Fruit fly (Drosophila melanogaster) whole organism, prepupa: ENCODE results near the gene STUB1.

Source experiments
- CG10631 ChIP-seq: fragments of 200-800 bp; sonication (Bioruptor generic); optimal IDR thresholded peaks from 2 replicates; lab custom pipeline; 2016; ENCODE audit warnings: missing biosample characterization, missing genetic modification characterization
- CG10669 ChIP-seq: fragments of 200-800 bp; sonication (Bioruptor generic); optimal IDR thresholded peaks from 3 replicates; lab custom pipeline; 2018; ENCODE audit warnings: missing biosample characterization, mild to moderate bottlenecking, missing genetic modification characterization, moderate library complexity
- CG11294 ChIP-seq: fragments of 200-800 bp; sonication (Bioruptor generic); IDR thresholded peaks from 2 replicates; pipeline ENCODE4 v1.3.6; 2022; ENCODE audit warnings: missing biosample characterization, missing genetic modification characterization
- CG11762 ChIP-seq: fragments of 200-800 bp; sonication (Bioruptor generic); optimal IDR thresholded peaks from 3 replicates; lab custom pipeline; 2016; ENCODE audit warnings: missing biosample characterization, missing genetic modification characterization; ENCODE audit not compliant: insufficient read depth
- CG1621 ChIP-seq: fragments of 200-800 bp; sonication (Bioruptor generic); optimal IDR thresholded peaks from 3 replicates; lab custom pipeline; 2018; ENCODE audit warnings: missing biosample characterization, mild to moderate bottlenecking, missing genetic modification characterization
- CG16779 ChIP-seq: fragments of 200-800 bp; sonication (Bioruptor generic); optimal IDR thresholded peaks from 3 replicates; lab custom pipeline; 2017; ENCODE audit warnings: missing biosample characterization, mild to moderate bottlenecking, missing genetic modification characterization
- CG3032 ChIP-seq: fragments of 200-800 bp; optimal IDR thresholded peaks from 2 replicates; lab custom pipeline; 2019; ENCODE audit warnings: missing biosample characterization, mild to moderate bottlenecking, missing genetic modification characterization, moderate library complexity
- CG31627 ChIP-seq: fragments of 200-800 bp; sonication (Bioruptor generic); optimal IDR thresholded peaks from 3 replicates; lab custom pipeline; 2016; ENCODE audit warnings: missing biosample characterization, missing genetic modification characterization
- CG32006 ChIP-seq: fragments of 200-800 bp; sonication (Bioruptor generic); optimal IDR thresholded peaks from 3 replicates; lab custom pipeline; 2017; ENCODE audit warnings: missing biosample characterization, mild to moderate bottlenecking, missing genetic modification characterization
- CG3919 ChIP-seq: fragments of 200-800 bp; sonication (Bioruptor generic); optimal IDR thresholded peaks from 3 replicates; lab custom pipeline; 2016; ENCODE audit warnings: missing biosample characterization, missing genetic modification characterization
- CG4318 ChIP-seq: fragments of 200-800 bp; sonication (Bioruptor generic); optimal IDR thresholded peaks from 3 replicates; lab custom pipeline; 2017; ENCODE audit warnings: missing biosample characterization, mild to moderate bottlenecking, missing genetic modification characterization
- CG6276 ChIP-seq: fragments of 200-800 bp; sonication (Bioruptor generic); optimal IDR thresholded peaks from 2 replicates; lab custom pipeline; 2017; ENCODE audit warnings: missing biosample characterization, mild to moderate bottlenecking, missing genetic modification characterization
- CG6792 ChIP-seq: fragments of 200-800 bp; sonication (Bioruptor generic); optimal IDR thresholded peaks from 3 replicates; lab custom pipeline; 2016; ENCODE audit warnings: missing biosample characterization, missing genetic modification characterization
- CG6808 ChIP-seq: fragments of 200-800 bp; sonication (Bioruptor generic); optimal IDR thresholded peaks from 3 replicates; lab custom pipeline; 2017; ENCODE audit warnings: missing biosample characterization, missing genetic modification characterization, mild to moderate bottlenecking, moderate library complexity, missing genetic modification reagents
- CG6854 ChIP-seq: fragments of 200-800 bp; sonication (Bioruptor generic); optimal IDR thresholded peaks from 2 replicates; lab custom pipeline; 2017; ENCODE audit warnings: missing biosample characterization, mild to moderate bottlenecking, missing genetic modification characterization
- CG7368 ChIP-seq: fragments of 200-800 bp; sonication (Bioruptor generic); optimal IDR thresholded peaks from 3 replicates; lab custom pipeline; 2016; ENCODE audit warnings: missing biosample characterization, missing genetic modification characterization
- CG8319 ChIP-seq: fragments of 200-800 bp; sonication (Bioruptor generic); optimal IDR thresholded peaks from 3 replicates; lab custom pipeline; 2016; ENCODE audit warnings: missing biosample characterization, missing genetic modification characterization
- CG8632 ChIP-seq: fragments of 200-800 bp; sonication (Bioruptor generic); optimal IDR thresholded peaks from 3 replicates; lab custom pipeline; 2016; ENCODE audit warnings: missing biosample characterization, missing genetic modification characterization
- CG9139 ChIP-seq: fragments of 200-800 bp; sonication (Bioruptor generic); optimal IDR thresholded peaks from 3 replicates; lab custom pipeline; 2017; ENCODE audit warnings: missing biosample characterization, mild to moderate bottlenecking, missing genetic modification characterization
- Eip75B ChIP-seq: fragments of 200-800 bp; sonication (Bioruptor generic); optimal IDR thresholded peaks from 3 replicates; lab custom pipeline; 2016; ENCODE audit warnings: missing biosample characterization, missing genetic modification characterization
- Eip78C ChIP-seq: fragments of 200-800 bp; sonication (Bioruptor generic); peaks from one replicate; lab custom pipeline; 2016; ENCODE audit warnings: missing biosample characterization, missing genetic modification characterization
- Eip93F ChIP-seq: fragments of 200-800 bp; sonication (Bioruptor generic); optimal IDR thresholded peaks from 2 replicates; lab custom pipeline; 2016; ENCODE audit warnings: missing biosample characterization, mild to moderate bottlenecking, missing genetic modification characterization
- Ets21C ChIP-seq: fragments of 200-800 bp; sonication (Bioruptor generic); optimal IDR thresholded peaks from 3 replicates; lab custom pipeline; 2016; ENCODE audit warnings: missing biosample characterization, missing genetic modification characterization
- Ets96B ChIP-seq: fragments of 200-800 bp; optimal IDR thresholded peaks from 2 replicates; lab custom pipeline; 2019; ENCODE audit warnings: missing biosample characterization, mild to moderate bottlenecking, missing genetic modification characterization, moderate library complexity
- Gug ChIP-seq: fragments of 200-800 bp; sonication (Bioruptor generic); IDR thresholded peaks from 2 replicates; pipeline ENCODE4 v1.3.6; 2022; ENCODE audit warnings: missing biosample characterization, missing genetic modification characterization
- Hr39 ChIP-seq: fragments of 200-800 bp; sonication (Bioruptor generic); optimal IDR thresholded peaks from 2 replicates; lab custom pipeline; 2016; ENCODE audit warnings: missing biosample characterization, missing genetic modification characterization
- Hr4 ChIP-seq: fragments of 200-800 bp; sonication (Bioruptor generic); optimal IDR thresholded peaks from 3 replicates; lab custom pipeline; 2016; ENCODE audit warnings: missing biosample characterization, missing genetic modification characterization
- Lpt ChIP-seq: fragments of 200-800 bp; sonication (Bioruptor generic); optimal IDR thresholded peaks from 3 replicates; lab custom pipeline; 2016; ENCODE audit warnings: missing biosample characterization, missing genetic modification characterization
- Met ChIP-seq: fragments of 200-800 bp; sonication (Bioruptor generic); optimal IDR thresholded peaks from 3 replicates; lab custom pipeline; 2016; ENCODE audit warnings: missing biosample characterization, missing genetic modification characterization
- OdsH ChIP-seq: fragments of 200-800 bp; sonication (Bioruptor generic); optimal IDR thresholded peaks from 3 replicates; lab custom pipeline; 2016; ENCODE audit warnings: missing biosample characterization, missing genetic modification characterization
- Smox ChIP-seq: fragments of 200-800 bp; sonication (Bioruptor generic); optimal IDR thresholded peaks from 3 replicates; lab custom pipeline; 2016; ENCODE audit warnings: missing biosample characterization, missing genetic modification characterization
- Sox102F ChIP-seq: fragments of 200-800 bp; sonication (Bioruptor generic); optimal IDR thresholded peaks from 2 replicates; lab custom pipeline; 2016; ENCODE audit warnings: missing biosample characterization, mild to moderate bottlenecking, missing genetic modification characterization
- Sox14 ChIP-seq: fragments of 200-800 bp; sonication (Bioruptor generic); optimal IDR thresholded peaks from 3 replicates; lab custom pipeline; 2016; ENCODE audit warnings: missing biosample characterization, missing genetic modification characterization
- Sox15 ChIP-seq: fragments of 200-800 bp; sonication (Bioruptor generic); optimal IDR thresholded peaks from 3 replicates; lab custom pipeline; 2016; ENCODE audit warnings: missing biosample characterization, missing genetic modification characterization
- achi ChIP-seq: fragments of 200-800 bp; sonication (Bioruptor generic); optimal IDR thresholded peaks from 3 replicates; lab custom pipeline; 2016; ENCODE audit warnings: missing biosample characterization, missing genetic modification characterization
- acj6 ChIP-seq: fragments of 200-800 bp; sonication (Bioruptor generic); optimal IDR thresholded peaks from 3 replicates; lab custom pipeline; 2016; ENCODE audit warnings: missing biosample characterization, missing genetic modification characterization
- cyc ChIP-seq: fragments of 200-800 bp; sonication (Bioruptor generic); optimal IDR thresholded peaks from 3 replicates; lab custom pipeline; 2016; ENCODE audit warnings: missing biosample characterization, missing genetic modification characterization
- dac ChIP-seq: fragments of 200-800 bp; sonication (Bioruptor generic); optimal IDR thresholded peaks from 2 replicates; lab custom pipeline; 2017; ENCODE audit warnings: missing biosample characterization, mild to moderate bottlenecking, missing genetic modification characterization
- dsx ChIP-seq: fragments of 200-800 bp; optimal IDR thresholded peaks from 3 replicates; lab custom pipeline; 2019; ENCODE audit warnings: missing biosample characterization, mild to moderate bottlenecking, missing genetic modification characterization, moderate library complexity; ENCODE audit not compliant: poor library complexity, severe bottlenecking
- esn ChIP-seq: fragments of 200-800 bp; sonication (Bioruptor generic); optimal IDR thresholded peaks from 2 replicates; lab custom pipeline; 2016; ENCODE audit warnings: missing biosample characterization, mild to moderate bottlenecking, missing genetic modification characterization, moderate library complexity
- fd59A ChIP-seq: fragments of 200-800 bp; sonication (Bioruptor generic); optimal IDR thresholded peaks from 2 replicates; lab custom pipeline; 2017; ENCODE audit warnings: missing biosample characterization, mild to moderate bottlenecking, missing genetic modification characterization, missing genetic modification reagents
- fd85E ChIP-seq: fragments of 200-800 bp; sonication (Bioruptor generic); optimal IDR thresholded peaks from 3 replicates; lab custom pipeline; 2016; ENCODE audit warnings: missing biosample characterization, missing genetic modification characterization
- fkh ChIP-seq: fragments of 200-800 bp; sonication (Bioruptor generic); optimal IDR thresholded peaks from 3 replicates; lab custom pipeline; 2017; ENCODE audit warnings: missing biosample characterization, mild to moderate bottlenecking, missing genetic modification characterization, moderate library complexity
- lz ChIP-seq: fragments of 200-800 bp; sonication (Bioruptor generic); optimal IDR thresholded peaks from 3 replicates; lab custom pipeline; 2016; ENCODE audit warnings: missing biosample characterization, missing genetic modification characterization
- salr ChIP-seq, 2 experiments: fragments of 200-800 bp; sonication (Bioruptor generic); optimal IDR thresholded peaks; 3 replicates each; lab custom pipeline; 2016 to 2018; ENCODE audit warnings: missing biosample characterization in 2 of 2, missing genetic modification characterization in 2 of 2, mild to moderate bottlenecking in 1 of 2
- spab ChIP-seq: fragments of 200-800 bp; sonication (Bioruptor generic); optimal IDR thresholded peaks from 2 replicates; lab custom pipeline; 2017; ENCODE audit warnings: missing biosample characterization, mild to moderate bottlenecking, missing genetic modification characterization, missing genetic modification reagents
- ss ChIP-seq, 2 experiments: fragments of 200-800 bp; sonication (Bioruptor generic); optimal IDR thresholded peaks; 2 replicates in 1 of 2; 3 replicates in 1 of 2; lab custom pipeline; 2017 to 2018; ENCODE audit warnings: mild to moderate bottlenecking in 2 of 2, missing biosample characterization in 2 of 2, missing genetic modification characterization in 2 of 2, moderate library complexity in 1 of 2
- svp ChIP-seq: fragments of 200-800 bp; sonication (Bioruptor generic); peaks from one replicate; lab custom pipeline; 2016; ENCODE audit warnings: missing biosample characterization, missing genetic modification characterization
- topi ChIP-seq: fragments of 200-800 bp; sonication (Bioruptor generic); optimal IDR thresholded peaks from 3 replicates; lab custom pipeline; 2016; ENCODE audit warnings: missing biosample characterization, missing genetic modification characterization
- vri ChIP-seq: fragments of 200-800 bp; sonication (Bioruptor generic); optimal IDR thresholded peaks from 3 replicates; lab custom pipeline; 2016; ENCODE audit warnings: missing biosample characterization, mild to moderate bottlenecking, missing genetic modification characterization

Gene STUB1

DNA sequence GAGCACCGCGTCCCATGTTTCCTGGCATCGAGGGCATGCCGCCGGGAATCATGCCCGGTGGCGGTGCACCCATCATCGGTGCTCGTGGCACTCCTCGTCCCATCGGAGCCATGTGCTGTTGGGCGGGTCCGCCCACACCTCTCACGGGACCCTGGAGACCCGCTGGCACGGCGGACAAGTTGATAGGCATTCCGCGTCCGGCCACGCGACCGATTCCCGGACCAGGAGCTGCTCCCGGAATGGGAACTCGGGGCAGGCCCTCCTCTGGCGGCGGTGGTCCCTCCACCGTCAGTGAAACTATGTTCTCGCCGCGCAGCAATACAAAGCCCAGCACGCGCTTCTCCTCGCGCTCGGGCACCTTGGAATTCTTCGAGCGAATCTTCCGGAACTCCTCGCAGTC, 11.7 kb upstream of the STUB1 start:
- TF ChIP-seq lz (GFP tag; lab: Kevin White, UChicago): no peak

dm6 chr2L:10426534-10427048, 10.8 kb upstream of the STUB1 start, which contains the start of the genes SmB and KdelR:
SmB (minus strand) TSS chr2L:10426627.
KdelR (plus strand) TSS chr2L:10426887.
- no peak for TF ChIP-seq cyc
- no peak for TF ChIP-seq CG11762
- TF ChIP-seq fkh (GFP tag; lab: Kevin White, UChicago): peak; percentile 81
- TF ChIP-seq dsx: no peak
- no peak for TF ChIP-seq CG31627 (GFP tag; lab: Kevin White, UChicago)
- TF ChIP-seq Lpt (GFP tag; lab: Kevin White, UChicago): no peak
- peak; percentile 26 for TF ChIP-seq Eip78C (GFP tag; lab: Kevin White, UChicago)
- TF ChIP-seq Sox102F: no peak
- no peak for TF ChIP-seq Sox14 (GFP tag; lab: Kevin White, UChicago)
- TF ChIP-seq Smox: no peak
- no peak for TF ChIP-seq CG6792
- no peak for TF ChIP-seq CG11294 (GFP tag; lab: Robert Waterston, UW)
- TF ChIP-seq vri: no peak
- TF ChIP-seq CG8632: no peak
- TF ChIP-seq Sox15 (GFP tag; lab: Kevin White, UChicago): no peak
- no peak for TF ChIP-seq CG3919 (GFP tag; lab: Kevin White, UChicago)
- no peak for TF ChIP-seq spab (GFP tag; lab: Kevin White, UChicago)
- TF ChIP-seq CG8319 (GFP tag; lab: Kevin White, UChicago): no peak
- no peak for TF ChIP-seq Hr4
- no peak for TF ChIP-seq CG6854 (GFP tag; lab: Kevin White, UChicago)
- TF ChIP-seq CG6276: no peak
- no peak for TF ChIP-seq CG16779 (tag; lab: Kevin White, UChicago)
- no peak for TF ChIP-seq fd85E
- TF ChIP-seq fd59A: no peak
- TF ChIP-seq CG32006 (GFP tag; lab: Kevin White, UChicago): no peak
- peak; percentile 34 for TF ChIP-seq lz (GFP tag; lab: Kevin White, UChicago)
- TF ChIP-seq acj6: no peak
- no peak for TF ChIP-seq CG7368 (GFP tag; lab: Kevin White, UChicago)
- no peak for TF ChIP-seq topi (GFP tag; lab: Kevin White, UChicago)
- no peak for TF ChIP-seq Gug (GFP tag; lab: Robert Waterston, UW)
- TF ChIP-seq salr (GFP tag; optimal IDR thresholded peaks at IDR 0.05; lab: Kevin White, UChicago): no peak
- peak; percentile 39 for TF ChIP-seq CG1621 (tag; lab: Kevin White, UChicago)
- TF ChIP-seq Eip75B (GFP tag; lab: Kevin White, UChicago): no peak
- TF ChIP-seq Hr39 (GFP tag; lab: Kevin White, UChicago): no peak
- no peak for TF ChIP-seq svp (GFP tag; lab: Kevin White, UChicago)
- TF ChIP-seq achi: no peak
- TF ChIP-seq CG10631: no peak
- no peak for TF ChIP-seq Ets96B (tag; lab: Kevin White, UChicago)
- TF ChIP-seq dac (GFP tag; lab: Kevin White, UChicago): no peak
- no peak for TF ChIP-seq CG9139 (GFP tag; lab: Kevin White, UChicago)
- TF ChIP-seq CG3032 (tag; lab: Kevin White, UChicago): peak; percentile 13
- no peak for TF ChIP-seq CG6808 (GFP tag; lab: Kevin White, UChicago)
- no peak for TF ChIP-seq Eip93F (GFP tag; lab: Kevin White, UChicago)
- TF ChIP-seq CG4318 (GFP tag; lab: Kevin White, UChicago): no peak
- no peak for TF ChIP-seq OdsH
- no peak for TF ChIP-seq ss (GFP tag; optimal IDR thresholded peaks at IDR 0.05; lab: Kevin White, UChicago)
- TF ChIP-seq esn: peak; percentile 49
- no peak for TF ChIP-seq Ets21C (GFP tag; lab: Kevin White, UChicago)
- no peak for TF ChIP-seq CG10669 (GFP tag; lab: Kevin White, UChicago)
- no peak for TF ChIP-seq Met (GFP tag; lab: Kevin White, UChicago)
